Worm (Caenorhabditis elegans) whole organism, L1 larva: ENCODE results near the gene smg-3.

Experiments
- C04F5.9 ChIP-seq: sonication (generic microtip); optimal IDR thresholded peaks from 2 replicates; lab custom pipeline; 2016; ENCODE audit warnings: missing genetic modification characterization, missing compliant biosample characterization
- C16A3.4 ChIP-seq: fragments of 150-350 bp; optimal IDR thresholded peaks from 2 replicates; lab custom pipeline; 2014; ENCODE audit warnings: missing biosample characterization, missing genetic modification characterization
- F16B12.6 ChIP-seq: fragments of 150-350 bp; optimal IDR thresholded peaks from 2 replicates; lab custom pipeline; 2014; ENCODE audit warnings: missing biosample characterization, missing genetic modification characterization
- alr-1 ChIP-seq: fragments of 200-800 bp; sonication (Bioruptor generic); optimal IDR thresholded peaks from 2 replicates; lab custom pipeline; 2018; ENCODE audit warnings: borderline replicate concordance, mild to moderate bottlenecking, missing genetic modification characterization, missing compliant biosample characterization
- ama-1 ChIP-seq: fragments of 150-350 bp; optimal IDR thresholded peaks from 2 replicates; lab custom pipeline; 2014
- ceh-63 ChIP-seq: fragments of 200-800 bp; sonication (Bioruptor generic); optimal IDR thresholded peaks from 2 replicates; lab custom pipeline; 2018; ENCODE audit warnings: mild to moderate bottlenecking, missing genetic modification characterization, missing compliant biosample characterization
- ceh-8 ChIP-seq: fragments of 200-800 bp; sonication (Bioruptor generic); optimal IDR thresholded peaks from 2 replicates; lab custom pipeline; 2018; ENCODE audit warnings: mild to moderate bottlenecking, missing genetic modification characterization, moderate library complexity, missing compliant biosample characterization
- ceh-82 ChIP-seq, 3 experiments: fragments of 150-350 bp in 1 of 3; sonication (generic microtip) in 2 of 3; optimal IDR thresholded peaks; 2 replicates each; lab custom pipeline; 2014 to 2017; ENCODE audit warnings: missing biosample characterization in 3 of 3, missing genetic modification characterization in 3 of 3
- ceh-88 ChIP-seq: fragments of 200-800 bp; sonication (Bioruptor generic); IDR thresholded peaks from 2 replicates; pipeline ENCODE4 v1.3.6; 2022; ENCODE audit warnings: missing genetic modification characterization, missing compliant biosample characterization
- ceh-90 ChIP-seq: sonication (generic microtip); optimal IDR thresholded peaks from 2 replicates; lab custom pipeline; 2016; ENCODE audit warnings: missing genetic modification characterization, missing compliant biosample characterization
- ces-1 ChIP-seq: fragments of 150-350 bp; optimal IDR thresholded peaks from 2 replicates; lab custom pipeline; 2014; ENCODE audit warnings: missing biosample characterization, missing genetic modification reagents, missing genetic modification characterization
- dpl-1 ChIP-seq, 3 experiments: fragments of 150-350 bp in 2 of 3; sonication (generic microtip) in 1 of 3; optimal IDR thresholded peaks; 2 replicates each; lab custom pipeline; 2014 to 2017; ENCODE audit warnings: missing biosample characterization in 3 of 3, missing genetic modification characterization in 3 of 3, missing genetic modification reagents in 3 of 3
- dsc-1 ChIP-seq: sonication (generic microtip); optimal IDR thresholded peaks from 2 replicates; lab custom pipeline; 2016; ENCODE audit warnings: mild to moderate bottlenecking, missing genetic modification characterization, missing compliant biosample characterization
- efl-1 ChIP-seq, 4 experiments: fragments of 150-350 bp; optimal IDR thresholded peaks in 3 of 4; peaks in 1 of 4; 1 replicate in 1 of 4; 2 replicates in 3 of 4; lab custom pipeline; 2014; ENCODE audit warnings: missing biosample characterization in 2 of 4, missing genetic modification characterization in 2 of 4, missing genetic modification reagents in 2 of 4
- egl-13 ChIP-seq: sonication (generic microtip); optimal IDR thresholded peaks from 2 replicates; lab custom pipeline; 2016; ENCODE audit warnings: missing genotype, missing genetic modification reagents, missing genetic modification characterization, missing compliant biosample characterization
- elt-3 ChIP-seq, 6 experiments: fragments of 150-350 bp in 1 of 6; sonication (generic microtip); optimal IDR thresholded peaks; 2 replicates each; lab custom pipeline; 2017 to 2018; ENCODE audit warnings: missing biosample characterization in 6 of 6, missing genetic modification characterization in 6 of 6, inconsistent platforms in 1 of 6
- ets-5 ChIP-seq: fragments of 200-800 bp; sonication (Bioruptor generic); IDR thresholded peaks from 2 replicates; pipeline ENCODE4 v1.3.6; 2022; ENCODE audit warnings: missing genetic modification characterization, missing compliant biosample characterization
- fkh-10 ChIP-seq: sonication (generic microtip); optimal IDR thresholded peaks from 2 replicates; lab custom pipeline; 2017; ENCODE audit warnings: missing biosample characterization, missing genetic modification reagents, missing genetic modification characterization
- fkh-8 ChIP-seq: sonication (generic microtip); optimal IDR thresholded peaks from 2 replicates; lab custom pipeline; 2016; ENCODE audit warnings: mild to moderate bottlenecking, missing genetic modification characterization, missing compliant biosample characterization
- grh-1 ChIP-seq: fragments of 200-800 bp; sonication (Bioruptor generic); IDR thresholded peaks from 2 replicates; pipeline ENCODE4 v1.3.6; 2022; ENCODE audit warnings: missing genetic modification reagents, missing genetic modification characterization, missing compliant biosample characterization
- hlh-17 ChIP-seq: fragments of 200-800 bp; sonication (Bioruptor generic); optimal IDR thresholded peaks from 2 replicates; lab custom pipeline; 2018; ENCODE audit warnings: missing genetic modification characterization, mild to moderate bottlenecking, missing compliant biosample characterization, moderate library complexity, borderline replicate concordance
- hpl-2 ChIP-seq: fragments of 150-350 bp; optimal IDR thresholded peaks from 2 replicates; lab custom pipeline; 2014; ENCODE audit warnings: missing biosample characterization, missing genetic modification reagents, missing genetic modification characterization
- lin-13 ChIP-seq: fragments of 150-350 bp; optimal IDR thresholded peaks from 2 replicates; lab custom pipeline; 2014; ENCODE audit warnings: missing biosample characterization, missing genetic modification reagents, missing genetic modification characterization
- lin-14 ChIP-seq: fragments of 200-800 bp; sonication (Bioruptor generic); optimal IDR thresholded peaks from 2 replicates; lab custom pipeline; 2018; ENCODE audit warnings: mild to moderate bottlenecking, missing genetic modification characterization, moderate library complexity, missing compliant biosample characterization
- lin-15B ChIP-seq: fragments of 150-350 bp; sonication (generic microtip); optimal IDR thresholded peaks from 3 replicates; lab custom pipeline; 2014; ENCODE audit warnings: missing biosample characterization, missing genetic modification characterization
- lin-35 ChIP-seq, 2 experiments: fragments of 150-350 bp; optimal IDR thresholded peaks; 2 replicates each; lab custom pipeline; 2014; ENCODE audit warnings: missing biosample characterization in 2 of 2, missing genetic modification characterization in 2 of 2, missing genetic modification reagents in 2 of 2
- lin-39 ChIP-seq: fragments of 150-350 bp; optimal IDR thresholded peaks from 2 replicates; lab custom pipeline; 2014; ENCODE audit warnings: missing biosample characterization, missing genetic modification reagents, missing genetic modification characterization
- lsy-2 ChIP-seq, 2 experiments: fragments of 150-350 bp; optimal IDR thresholded peaks; 2 replicates each; lab custom pipeline; 2014; ENCODE audit warnings: missing biosample characterization in 2 of 2, missing genetic modification characterization in 2 of 2
- mab-9 ChIP-seq: fragments of 200-800 bp; sonication (Bioruptor generic); IDR thresholded peaks from 2 replicates; pipeline ENCODE4 v1.3.6; 2022; ENCODE audit warnings: missing genetic modification reagents, missing genetic modification characterization, missing compliant biosample characterization
- mef-2 ChIP-seq: fragments of 150-350 bp; optimal IDR thresholded peaks from 2 replicates; lab custom pipeline; 2014; ENCODE audit warnings: missing biosample characterization, missing genetic modification characterization
- mep-1 ChIP-seq: fragments of 150-350 bp; optimal IDR thresholded peaks from 2 replicates; lab custom pipeline; 2014; ENCODE audit warnings: missing biosample characterization, missing genetic modification characterization
- nhr-11 ChIP-seq: fragments of 150-350 bp; optimal IDR thresholded peaks from 2 replicates; lab custom pipeline; 2014; ENCODE audit warnings: missing biosample characterization, missing genetic modification characterization
- nhr-237 ChIP-seq: fragments of 150-350 bp; optimal IDR thresholded peaks from 2 replicates; lab custom pipeline; 2014; ENCODE audit warnings: missing biosample characterization, missing genetic modification characterization
- nhr-28 ChIP-seq: fragments of 150-350 bp; optimal IDR thresholded peaks from 2 replicates; lab custom pipeline; 2014; ENCODE audit warnings: missing biosample characterization, missing genetic modification characterization
- nhr-47 ChIP-seq: sonication (generic microtip); optimal IDR thresholded peaks from 2 replicates; lab custom pipeline; 2016; ENCODE audit warnings: mild to moderate bottlenecking, missing genetic modification characterization, moderate library complexity, missing compliant biosample characterization
- nhr-71 ChIP-seq: sonication (generic microtip); optimal IDR thresholded peaks from 2 replicates; lab custom pipeline; 2016; ENCODE audit warnings: mild to moderate bottlenecking, missing genetic modification characterization, moderate library complexity, missing compliant biosample characterization
- nhr-76 ChIP-seq: sonication (generic microtip); optimal IDR thresholded peaks from 2 replicates; lab custom pipeline; 2017; ENCODE audit warnings: missing biosample characterization, missing genetic modification characterization
- nhr-77 ChIP-seq: fragments of 150-350 bp; optimal IDR thresholded peaks from 2 replicates; lab custom pipeline; 2014; ENCODE audit warnings: missing biosample characterization, missing genetic modification characterization
- nhr-85 ChIP-seq: sonication (generic microtip); peaks from one replicate; lab custom pipeline; 2016; ENCODE audit warnings: missing genetic modification characterization, inconsistent platforms, missing compliant biosample characterization
- pax-3 ChIP-seq: fragments of 200-800 bp; sonication (Bioruptor generic); optimal IDR thresholded peaks from 2 replicates; lab custom pipeline; 2018; ENCODE audit warnings: mild to moderate bottlenecking, missing genetic modification characterization, moderate library complexity, missing compliant biosample characterization
- rnt-1 ChIP-seq: sonication (generic microtip); optimal IDR thresholded peaks from 2 replicates; lab custom pipeline; 2016; ENCODE audit warnings: mild to moderate bottlenecking, missing genetic modification characterization, moderate library complexity, missing compliant biosample characterization
- snpc-4 ChIP-seq: fragments of 150-350 bp; optimal IDR thresholded peaks from 2 replicates; lab custom pipeline; 2014; ENCODE audit warnings: missing biosample characterization, missing genetic modification characterization
- sox-4 ChIP-seq: sonication (generic microtip); optimal IDR thresholded peaks from 2 replicates; lab custom pipeline; 2016; ENCODE audit warnings: missing genetic modification characterization, missing compliant biosample characterization
- sup-37 ChIP-seq: fragments of 200-800 bp; sonication (Bioruptor generic); optimal IDR thresholded peaks from 2 replicates; lab custom pipeline; 2018; ENCODE audit warnings: mild to moderate bottlenecking, missing genetic modification characterization, missing compliant biosample characterization
- swsn-7 ChIP-seq: sonication (generic microtip); optimal IDR thresholded peaks from 2 replicates; lab custom pipeline; 2016; ENCODE audit warnings: missing genetic modification characterization, missing compliant biosample characterization
- tbx-2 ChIP-seq: sonication (generic microtip); optimal IDR thresholded peaks from 2 replicates; lab custom pipeline; 2016; ENCODE audit warnings: missing genetic modification characterization, missing compliant biosample characterization
- tlp-1 ChIP-seq: fragments of 150-350 bp; optimal IDR thresholded peaks from 2 replicates; lab custom pipeline; 2014; ENCODE audit warnings: missing biosample characterization, missing genetic modification characterization
- unc-30 ChIP-seq: sonication (generic microtip); optimal IDR thresholded peaks from 2 replicates; lab custom pipeline; 2017; ENCODE audit warnings: missing biosample characterization, missing genetic modification characterization
- unc-98 ChIP-seq: fragments of 200-800 bp; sonication (Bioruptor generic); IDR thresholded peaks from 2 replicates; pipeline ENCODE4 v1.3.6; 2022; ENCODE audit warnings: missing genetic modification characterization, missing compliant biosample characterization
- vab-15 ChIP-seq: sonication (generic microtip); optimal IDR thresholded peaks from 2 replicates; lab custom pipeline; 2017; ENCODE audit warnings: missing genotype, mild to moderate bottlenecking, missing genetic modification characterization, missing compliant biosample characterization
- zag-1 ChIP-seq: fragments of 150-350 bp; optimal IDR thresholded peaks from 2 replicates; lab custom pipeline; 2014; ENCODE audit warnings: missing biosample characterization, missing genetic modification characterization
- ztf-11 ChIP-seq, 2 experiments: sonication (generic microtip); optimal IDR thresholded peaks; 2 replicates each; lab custom pipeline; 2016 to 2017; ENCODE audit warnings: missing genetic modification characterization in 2 of 2, missing biosample characterization in 1 of 2, missing compliant biosample characterization in 1 of 2
- ztf-4 ChIP-seq: fragments of 150-350 bp; optimal IDR thresholded peaks from 2 replicates; lab custom pipeline; 2014; ENCODE audit warnings: missing biosample characterization, missing genetic modification characterization

Gene smg-3

ce11 chrIV:6321667-6322066, 51.2 kb downstream of the smg-3 start, which contains the start of gene Y73B6BL.29:
Gene Y73B6BL.29 (plus strand): TSS chrIV:6321929.
- TF ChIP-seq ceh-82 (tag; optimal IDR thresholded peaks at IDR 0.05; lab: Kevin White, UChicago) (peak; percentile 88), ceh-63 (peak; percentile 75), nhr-47 (tag; lab: Kevin White, UChicago) (peak; percentile 97), lsy-2 (tag; optimal IDR thresholded peaks at IDR 0.05; lab: Kevin White, UChicago) (peak; percentile 96), tbx-2 (tag; lab: Kevin White, UChicago) (peak; percentile 98), unc-98 (peak; percentile 96), vab-15 (tag; lab: Kevin White, UChicago) (peak; percentile 76), mab-9 (GFP tag; lab: Robert Waterston, UW) (peak; percentile 93), lin-39 (tag; lab: Kevin White, UChicago) (peak; percentile 93), elt-3 (tag; optimal IDR thresholded peaks at IDR 0.05; lab: Kevin White, UChicago) (peak in 2 of 6 experiments; percentile 71 to 74), C16A3.4 (peak; percentile 83), ztf-4 (tag; lab: Kevin White, UChicago) (peak; percentile 85), ztf-11 (tag; optimal IDR thresholded peaks at IDR 0.05; lab: Kevin White, UChicago) (peak in 1 of 2 experiments; percentile 98), nhr-28 (tag; lab: Kevin White, UChicago) (no peak), nhr-237 (tag; lab: Kevin White, UChicago) (peak; percentile 19), nhr-76 (tag; lab: Kevin White, UChicago) (no peak), hlh-17 (GFP tag; lab: Kevin White, UChicago) (peak; percentile 70), snpc-4 (tag; lab: Kevin White, UChicago) (peak; percentile 87), ceh-8 (peak; percentile 97), egl-13 (tag; lab: Kevin White, UChicago) (peak; percentile 98), dsc-1 (tag; lab: Kevin White, UChicago) (peak; percentile 97), hpl-2 (no peak), zag-1 (tag; lab: Kevin White, UChicago) (no peak), sox-4 (tag; lab: Kevin White, UChicago) (peak; percentile 96), efl-1 (optimal IDR thresholded peaks at IDR 0.05; lab: Kevin White, UChicago) (peak; percentile 83 to 98), efl-1 (GFP tag; optimal IDR thresholded peaks at IDR 0.05 in 1 of 2; lab: Kevin White, UChicago) (peak; percentile 98 to 99), rnt-1 (tag; lab: Kevin White, UChicago) (peak; percentile 100), ama-1 (lab: Kevin White, UChicago) (peak; percentile 72), fkh-8 (tag; lab: Kevin White, UChicago) (peak; percentile 92), nhr-71 (tag; lab: Kevin White, UChicago) (peak; percentile 98), F16B12.6 (tag; lab: Kevin White, UChicago) (peak; percentile 49), mef-2 (tag; lab: Kevin White, UChicago) (peak; percentile 16), sup-37 (peak; percentile 78), fkh-10 (GFP tag; lab: Kevin White, UChicago) (peak; percentile 51), lin-35 (GFP tag; optimal IDR thresholded peaks at IDR 0.05; lab: Kevin White, UChicago) (peak; percentile 99), swsn-7 (tag; lab: Kevin White, UChicago) (peak; percentile 95), lin-13 (GFP tag; lab: Kevin White, UChicago) (peak; percentile 89), C04F5.9 (peak; percentile 96), ceh-90 (tag; lab: Kevin White, UChicago) (peak; percentile 100), dpl-1 (GFP tag; optimal IDR thresholded peaks at IDR 0.05; lab: Kevin White, UChicago) (peak; percentile 96 to 98 (median 97)), nhr-11 (tag; lab: Kevin White, UChicago) (peak; percentile 80), alr-1 (no peak), ces-1 (GFP tag; lab: Kevin White, UChicago) (no peak), nhr-77 (tag; lab: Kevin White, UChicago) (no peak), ets-5 (no peak), nhr-85 (tag; lab: Kevin White, UChicago) (peak; percentile 98), mep-1 (tag; lab: Kevin White, UChicago) (peak; percentile 95), lin-14 (GFP tag; lab: Kevin White, UChicago) (peak; percentile 95), lin-15B (tag; lab: Kevin White, UChicago) (peak; percentile 78), unc-30 (tag; lab: Kevin White, UChicago) (no peak), tlp-1 (tag; lab: Kevin White, UChicago) (no peak), ceh-88 (GFP tag; lab: Robert Waterston, UW) (peak; percentile 85), pax-3 (peak; percentile 98), grh-1 (GFP tag; lab: Robert Waterston, UW) (peak; percentile 81)
